Worm (Caenorhabditis elegans) whole organism, midembryonic: ENCODE measurements around the gene C10G8.4.

Experiments used
- flt-1 ChIP-seq: fragments of 200-800 bp; sonication (Bioruptor generic); IDR thresholded peaks from 2 replicates; pipeline ENCODE4 v1.3.6; 2022; ENCODE audit warnings: missing genetic modification characterization, missing compliant biosample characterization
- med-1 ChIP-seq: sonication (generic microtip); optimal IDR thresholded peaks from 2 replicates; lab custom pipeline; 2017; ENCODE audit warnings: missing genetic modification characterization, mild to moderate bottlenecking, missing compliant biosample characterization, antibody characterized with exemption, missing genetic modification reagents; ENCODE audit not compliant: insufficient read depth
- ztf-29 ChIP-seq: fragments of 200-800 bp; sonication (Bioruptor generic); IDR thresholded peaks from 2 replicates; pipeline ENCODE4 v1.3.6; 2022; ENCODE audit warnings: missing genetic modification reagents, missing genetic modification characterization, missing compliant biosample characterization

DNA sequence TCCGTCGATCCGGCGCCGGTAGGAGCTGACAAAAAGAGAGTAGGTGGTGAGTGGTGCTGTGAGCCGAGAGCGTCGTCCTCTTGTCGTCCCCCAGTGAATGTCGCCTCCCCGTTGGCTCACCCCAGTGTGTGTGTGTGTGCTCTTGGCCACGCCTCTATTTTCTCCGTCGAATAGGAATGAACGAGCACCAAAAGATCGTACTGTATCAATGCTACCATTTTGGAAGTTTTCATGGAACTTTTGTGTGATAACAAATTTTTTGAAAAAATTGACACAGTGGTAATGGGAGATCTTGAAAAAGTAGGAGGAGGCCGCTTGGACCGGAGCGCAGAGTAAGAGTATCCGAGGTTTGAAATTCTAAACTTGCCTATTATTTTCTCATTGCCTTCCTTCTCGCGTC lies 7.7 kb downstream of the C10G8.4 start, which contains the start of gene ceh-34:
- TF ChIP-seq ztf-29 (GFP tag; lab: Robert Waterston, UW), result no peak
- no peak for TF ChIP-seq flt-1 (GFP tag; lab: Robert Waterston, UW)
- no peak for TF ChIP-seq med-1 (GFP tag; lab: Kevin White, UChicago)
